Fruit fly (Drosophila melanogaster) whole organism, embryonic: Measurements from ENCODE around the gene CG32712.

Source experiments
- ATbp ChIP-seq: fragments of 200-800 bp; sonication (Bioruptor generic); optimal IDR thresholded peaks from 2 replicates; lab custom pipeline; 2017; ENCODE audit warnings: missing biosample characterization, mild to moderate bottlenecking, missing genetic modification characterization, missing genetic modification reagents
- B-H1 ChIP-seq: fragments of 200-800 bp; sonication (Bioruptor generic); IDR thresholded peaks from 3 replicates; pipeline ENCODE4 v1.3.6; 2022; ENCODE audit warnings: missing biosample characterization, missing genetic modification characterization
- B-H2 ChIP-seq: fragments of 200-800 bp; sonication (Bioruptor generic); optimal IDR thresholded peaks from 2 replicates; lab custom pipeline; 2018; ENCODE audit warnings: missing biosample characterization, mild to moderate bottlenecking, missing genetic modification characterization
- Blimp-1 ChIP-seq: fragments of 200-800 bp; sonication (Bioruptor generic); optimal IDR thresholded peaks from 3 replicates; lab custom pipeline; 2018; ENCODE audit warnings: missing biosample characterization, missing genetic modification characterization, mild to moderate bottlenecking, moderate library complexity, missing genetic modification reagents
- CG11504 ChIP-seq: fragments of 200-800 bp; sonication (Bioruptor generic); optimal IDR thresholded peaks from 3 replicates; lab custom pipeline; 2019; ENCODE audit warnings: missing biosample characterization, mild to moderate bottlenecking, missing genetic modification characterization, moderate library complexity
- CG11695 ChIP-seq: fragments of 200-800 bp; sonication (Bioruptor generic); IDR thresholded peaks from 3 replicates; pipeline ENCODE4 v1.3.6; 2022; ENCODE audit warnings: missing biosample characterization, missing genetic modification characterization
- CG11696 ChIP-seq: fragments of 200-800 bp; sonication (Bioruptor generic); IDR thresholded peaks from 2 replicates; pipeline ENCODE4 v1.3.6; 2022; ENCODE audit warnings: missing biosample characterization, missing genetic modification characterization
- CG11723 ChIP-seq: fragments of 200-800 bp; sonication (Bioruptor generic); optimal IDR thresholded peaks from 2 replicates; lab custom pipeline; 2017; ENCODE audit warnings: missing biosample characterization, mild to moderate bottlenecking, missing genetic modification characterization
- CG1233 ChIP-seq: fragments of 200-800 bp; sonication (Bioruptor generic); optimal IDR thresholded peaks from 4 replicates; lab custom pipeline; 2018; ENCODE audit warnings: missing biosample characterization, mild to moderate bottlenecking, missing genetic modification characterization
- CG13894 ChIP-seq: fragments of 200-800 bp; sonication (Bioruptor generic); optimal IDR thresholded peaks from 3 replicates; lab custom pipeline; 2018; ENCODE audit warnings: missing biosample characterization, mild to moderate bottlenecking, missing genetic modification characterization, moderate library complexity
- CG1603 ChIP-seq: fragments of 200-800 bp; sonication (Bioruptor generic); optimal IDR thresholded peaks from 2 replicates; lab custom pipeline; 2019; ENCODE audit warnings: missing biosample characterization, mild to moderate bottlenecking, missing genetic modification characterization, moderate library complexity
- CG1647 ChIP-seq: fragments of 200-800 bp; sonication (Bioruptor generic); optimal IDR thresholded peaks from 3 replicates; lab custom pipeline; 2016; ENCODE audit warnings: missing biosample characterization, missing genetic modification characterization
- CG17359 ChIP-seq: fragments of 200-800 bp; sonication (Bioruptor generic); optimal IDR thresholded peaks from 3 replicates; lab custom pipeline; 2018; ENCODE audit warnings: missing biosample characterization, mild to moderate bottlenecking, missing genetic modification characterization, moderate library complexity
- CG30020 ChIP-seq: fragments of 200-800 bp; optimal IDR thresholded peaks from 2 replicates; lab custom pipeline; 2019; ENCODE audit warnings: missing biosample characterization, mild to moderate bottlenecking, missing genetic modification characterization, moderate library complexity
- CG30403 ChIP-seq: fragments of 200-800 bp; sonication (Bioruptor generic); optimal IDR thresholded peaks from 3 replicates; lab custom pipeline; 2016; ENCODE audit warnings: missing biosample characterization, missing genetic modification characterization
- CG3065 ChIP-seq: fragments of 200-800 bp; sonication (Bioruptor generic); optimal IDR thresholded peaks from 2 replicates; lab custom pipeline; 2016; ENCODE audit warnings: missing biosample characterization, missing genetic modification characterization
- CG6791 ChIP-seq: fragments of 200-800 bp; sonication (Bioruptor generic); IDR thresholded peaks from 3 replicates; pipeline ENCODE4 v1.3.6; 2022; ENCODE audit warnings: missing biosample characterization, missing genetic modification characterization; ENCODE audit not compliant: partially characterized antibody
- CG6854 ChIP-seq: fragments of 200-800 bp; sonication (Bioruptor generic); optimal IDR thresholded peaks from 3 replicates; lab custom pipeline; 2017; ENCODE audit warnings: missing biosample characterization, mild to moderate bottlenecking, missing genetic modification characterization
- CG8478 ChIP-seq: fragments of >200 bp; optimal IDR thresholded peaks from 2 replicates; lab custom pipeline; 2018
- CG9817 ChIP-seq: fragments of 200-800 bp; sonication (Bioruptor generic); optimal IDR thresholded peaks from 2 replicates; lab custom pipeline; 2018; ENCODE audit warnings: missing biosample characterization, mild to moderate bottlenecking, missing genetic modification characterization, moderate library complexity
- D19B ChIP-seq: fragments of 200-800 bp; sonication (Bioruptor generic); optimal IDR thresholded peaks from 2 replicates; lab custom pipeline; 2017; ENCODE audit warnings: missing biosample characterization, mild to moderate bottlenecking, missing genetic modification characterization
- Dip2 ChIP-seq: fragments of 200-800 bp; sonication (Bioruptor generic); IDR thresholded peaks from 2 replicates; pipeline ENCODE4 v1.3.6; 2022; ENCODE audit warnings: missing biosample characterization, missing genetic modification characterization
- E2f2 ChIP-seq: fragments of 200-800 bp; sonication (Bioruptor generic); IDR thresholded peaks from 2 replicates; pipeline ENCODE4 v1.3.6; 2022; ENCODE audit warnings: missing biosample characterization, missing genetic modification characterization
- Ets65A ChIP-seq: fragments of 200-800 bp; sonication (Bioruptor generic); peaks from one replicate; lab custom pipeline; 2016; ENCODE audit warnings: missing biosample characterization, missing genetic modification characterization
- H15 ChIP-seq: fragments of 200-800 bp; sonication (Bioruptor generic); IDR thresholded peaks from 3 replicates; pipeline ENCODE4 v1.3.6; 2022; ENCODE audit warnings: missing biosample characterization, missing genetic modification characterization
- HLH3B ChIP-seq: fragments of 200-800 bp; sonication (Bioruptor generic); IDR thresholded peaks from 2 replicates; pipeline ENCODE4 v1.3.6; 2022; ENCODE audit warnings: missing biosample characterization, missing genetic modification characterization
- Hey ChIP-seq: fragments of 200-800 bp; sonication (Bioruptor generic); optimal IDR thresholded peaks from 3 replicates; lab custom pipeline; 2018; ENCODE audit warnings: missing biosample characterization, mild to moderate bottlenecking, missing genetic modification characterization
- Med ChIP-seq: fragments of 200-800 bp; sonication (Bioruptor generic); peaks from one replicate; lab custom pipeline; 2016; ENCODE audit warnings: missing biosample characterization, missing genetic modification characterization, mild to moderate bottlenecking, inconsistent platforms, moderate library complexity
- Mrtf ChIP-seq: fragments of 200-800 bp; sonication (Bioruptor generic); IDR thresholded peaks from 3 replicates; pipeline ENCODE4 v1.3.6; 2022; ENCODE audit warnings: missing biosample characterization, missing genetic modification characterization
- Sry-δ ChIP-seq: fragments of 200-800 bp; sonication (Bioruptor generic); optimal IDR thresholded peaks from 2 replicates; lab custom pipeline; 2016; ENCODE audit warnings: missing biosample characterization, missing genetic modification characterization
- Xrp1 ChIP-seq: fragments of 200-800 bp; sonication (Bioruptor generic); IDR thresholded peaks from 2 replicates; pipeline ENCODE4 v1.3.6; 2022; ENCODE audit warnings: missing biosample characterization, missing genetic modification characterization
- al ChIP-seq: fragments of 200-800 bp; sonication (Bioruptor generic); IDR thresholded peaks from 2 replicates; pipeline ENCODE4 v1.3.6; 2022; ENCODE audit warnings: missing biosample characterization, missing genetic modification characterization
- cad ChIP-seq: fragments of >200 bp; optimal IDR thresholded peaks from 2 replicates; lab custom pipeline; 2017; ENCODE audit warnings: missing biosample characterization, missing genetic modification characterization
- dmrt99B ChIP-seq: fragments of 200-800 bp; sonication (Bioruptor generic); optimal IDR thresholded peaks from 2 replicates; lab custom pipeline; 2018; ENCODE audit warnings: missing biosample characterization, mild to moderate bottlenecking, missing genetic modification characterization, moderate library complexity
- gcm ChIP-seq: fragments of 200-800 bp; sonication (Bioruptor generic); optimal IDR thresholded peaks from 2 replicates; lab custom pipeline; 2019; ENCODE audit warnings: missing biosample characterization, mild to moderate bottlenecking, missing genetic modification characterization, moderate library complexity
- her ChIP-seq: fragments of 200-800 bp; sonication (Bioruptor generic); optimal IDR thresholded peaks from 2 replicates; lab custom pipeline; 2016; ENCODE audit warnings: missing biosample characterization, missing genetic modification characterization
- inv ChIP-seq: fragments of 200-800 bp; sonication (Bioruptor generic); IDR thresholded peaks from 2 replicates; pipeline ENCODE4 v1.3.6; 2022; ENCODE audit warnings: missing biosample characterization, missing genetic modification characterization; ENCODE audit not compliant: partially characterized antibody
- lab ChIP-seq: fragments of 200-800 bp; sonication (Bioruptor generic); optimal IDR thresholded peaks from 3 replicates; lab custom pipeline; 2017; ENCODE audit warnings: missing biosample characterization, missing genetic modification characterization, mild to moderate bottlenecking, moderate library complexity, missing genetic modification reagents
- lbe ChIP-seq: fragments of 200-800 bp; sonication (Bioruptor generic); optimal IDR thresholded peaks from 2 replicates; lab custom pipeline; 2016; ENCODE audit warnings: missing biosample characterization, mild to moderate bottlenecking, missing genetic modification characterization
- mld ChIP-seq: fragments of 200-800 bp; sonication (Bioruptor generic); IDR thresholded peaks from 3 replicates; pipeline ENCODE4 v1.3.6; 2022; ENCODE audit warnings: missing biosample characterization, missing genetic modification characterization; ENCODE audit not compliant: partially characterized antibody
- oc ChIP-seq: fragments of 200-800 bp; sonication (Bioruptor generic); optimal IDR thresholded peaks from 2 replicates; lab custom pipeline; 2018; ENCODE audit warnings: missing biosample characterization, mild to moderate bottlenecking, missing genetic modification characterization, moderate library complexity
- org-1 ChIP-seq: fragments of 200-800 bp; sonication (Bioruptor generic); optimal IDR thresholded peaks from 2 replicates; lab custom pipeline; 2017; ENCODE audit warnings: missing biosample characterization, missing genetic modification characterization
- row ChIP-seq: fragments of 200-800 bp; sonication (Bioruptor generic); IDR thresholded peaks from 3 replicates; pipeline ENCODE4 v1.3.6; 2022; ENCODE audit warnings: missing biosample characterization, missing genetic modification characterization
- sens ChIP-seq: fragments of 200-800 bp; sonication (Bioruptor generic); peaks from one replicate; lab custom pipeline; 2016; ENCODE audit warnings: missing biosample characterization, missing genetic modification characterization
- sqz ChIP-seq: fragments of 200-800 bp; sonication (Bioruptor generic); optimal IDR thresholded peaks from 3 replicates; lab custom pipeline; 2018; ENCODE audit warnings: missing biosample characterization, mild to moderate bottlenecking, missing genetic modification characterization
- tio ChIP-seq: fragments of 200-800 bp; sonication (Bioruptor generic); optimal IDR thresholded peaks from 2 replicates; lab custom pipeline; 2017; ENCODE audit warnings: missing biosample characterization, missing genetic modification characterization, inconsistent platforms
- tup ChIP-seq: fragments of 200-800 bp; sonication (Bioruptor generic); optimal IDR thresholded peaks from 2 replicates; lab custom pipeline; 2016; ENCODE audit warnings: missing biosample characterization, mild to moderate bottlenecking, missing genetic modification characterization, moderate library complexity
- usp ChIP-seq: fragments of >200 bp; optimal IDR thresholded peaks from 2 replicates; lab custom pipeline; 2017; ENCODE audit warnings: missing biosample characterization, missing genetic modification characterization
- zf30C ChIP-seq: fragments of 200-800 bp; sonication (Bioruptor generic); optimal IDR thresholded peaks from 3 replicates; lab custom pipeline; 2018; ENCODE audit warnings: missing biosample characterization, mild to moderate bottlenecking, missing genetic modification characterization

Gene CG32712

DNA sequence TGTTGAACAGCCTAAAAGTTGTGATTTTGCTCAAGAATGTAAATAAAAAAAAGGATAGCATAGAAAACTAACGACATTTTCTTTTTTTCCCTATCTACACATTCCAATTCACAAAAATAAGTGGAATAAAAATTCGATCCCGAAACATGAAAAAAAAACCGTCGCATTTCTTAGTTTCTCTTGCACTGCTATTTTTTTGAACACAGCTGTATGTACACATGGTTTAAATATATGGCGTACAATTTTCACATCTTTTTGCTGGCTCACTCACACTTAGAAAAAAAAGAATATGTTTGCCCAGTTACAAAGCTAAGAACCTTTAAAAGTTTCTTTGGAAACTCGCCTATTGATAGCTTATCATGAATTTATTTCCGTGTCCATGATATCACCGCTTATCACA is 26.6 kb upstream of the CG32712 start:
- TF ChIP-seq oc (tag; lab: Kevin White, UChicago) = no peak
- TF ChIP-seq al = no peak
- TF ChIP-seq CG11696 (GFP tag; lab: Robert Waterston, UW) = peak; percentile 64
- TF ChIP-seq Xrp1 (GFP tag; lab: Robert Waterston, UW) = 0 out of 2 replicates have a peak, but pooled peaks have one; percentile 22
- TF ChIP-seq row (GFP tag; lab: Robert Waterston, UW) = 0 out of 3 replicates have a peak, but pooled peaks have one; percentile 17
- TF ChIP-seq zf30C (GFP tag; lab: Kevin White, UChicago) = peak; percentile 17
- 0 out of 3 replicates have a peak, but pooled peaks have one; percentile 34 for TF ChIP-seq Mrtf (GFP tag; lab: Robert Waterston, UW)
- peak; percentile 4 for TF ChIP-seq tio (GFP tag; lab: Kevin White, UChicago)
- peak; percentile 21 for TF ChIP-seq sens (GFP tag; lab: Kevin White, UChicago)

DNA sequence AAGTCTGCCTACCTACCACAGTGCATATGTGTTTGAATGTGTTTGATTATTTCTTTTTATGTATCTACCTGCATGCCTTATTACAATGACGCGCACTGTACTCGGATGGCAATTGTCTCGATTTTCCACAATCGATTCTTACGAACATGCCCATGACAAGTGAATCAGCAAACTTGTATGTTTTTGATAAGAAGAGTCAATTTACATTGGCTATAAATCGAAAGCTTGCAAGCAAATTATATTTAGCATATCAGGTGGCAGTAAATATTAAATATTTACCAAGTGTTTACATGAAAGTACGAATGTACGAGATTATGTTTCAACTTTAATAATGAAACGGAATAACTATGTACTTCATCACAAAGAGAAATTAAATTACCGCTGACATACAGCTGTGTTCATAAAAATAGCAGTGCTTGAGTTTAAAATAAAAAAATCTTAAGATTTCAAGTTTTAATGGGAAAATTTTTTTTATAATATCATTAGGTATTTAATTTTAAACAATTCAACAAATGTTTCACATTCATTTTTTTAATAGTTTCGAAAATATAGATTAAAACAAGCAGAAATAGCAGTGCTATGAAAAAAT is 25.9 kb upstream of the CG32712 start:
- TF ChIP-seq sens (GFP tag; lab: Kevin White, UChicago) (peak; percentile 71), E2f2 (GFP tag; lab: Robert Waterston, UW) (no peak), HLH3B (GFP tag; lab: Robert Waterston, UW) (no peak), dmrt99B (tag; lab: Kevin White, UChicago) (no peak), CG30403 (GFP tag; lab: Kevin White, UChicago) (no peak), CG11504 (tag; lab: Kevin White, UChicago) (peak; percentile 9), CG30020 (tag; lab: Kevin White, UChicago) (no peak), B-H2 (GFP tag; lab: Kevin White, UChicago) (no peak), CG11723 (GFP tag; lab: Kevin White, UChicago) (no peak), mld (GFP tag; lab: Robert Waterston, UW) (no peak), CG11695 (0 out of 3 replicates have a peak, but pooled peaks have one; percentile 29), her (no peak), CG9817 (tag; lab: Kevin White, UChicago) (no peak), Hey (no peak), CG17359 (peak; percentile 19), B-H1 (GFP tag; lab: Robert Waterston, UW) (no peak), sqz (no peak), CG6854 (no peak), usp (GFP tag; lab: Kevin White, UChicago) (no peak), D19B (no peak), CG8478 (lab: Kevin White, UChicago) (no peak), Dip2 (GFP tag; lab: Robert Waterston, UW) (no peak), Sry-δ (GFP tag; lab: Kevin White, UChicago) (no peak), CG1603 (peak; percentile 20), tup (GFP tag; lab: Kevin White, UChicago) (no peak), lab (peak; percentile 7), CG3065 (GFP tag; lab: Kevin White, UChicago) (no peak), CG11696 (GFP tag; lab: Robert Waterston, UW) (peak; percentile 54; the same call in 1 of the 2 replicates), H15 (GFP tag; lab: Robert Waterston, UW) (no peak), CG6791 (GFP tag; lab: Robert Waterston, UW) (no peak), org-1 (no peak), cad (no peak), CG1233 (peak; percentile 2), ATbp (GFP tag; lab: Kevin White, UChicago) (peak; percentile 8), inv (GFP tag; lab: Robert Waterston, UW) (no peak), CG13894 (tag; lab: Kevin White, UChicago) (no peak), lbe (GFP tag; lab: Kevin White, UChicago) (no peak), CG1647 (GFP tag; lab: Kevin White, UChicago) (no peak), Med (GFP tag; lab: Kevin White, UChicago) (peak; percentile 0), gcm (GFP tag; lab: Kevin White, UChicago) (no peak), Ets65A (GFP tag; lab: Kevin White, UChicago) (no peak), Blimp-1 (peak; percentile 5)
